Fruit fly (Drosophila melanogaster): ENCODE data around the gene CG12278.

CG12278 gene

dm6 chr3R:21043549-21044118 is at the start of gene CG12278:
TSS of gene CG12278 (plus strand) at chr3R:21044068.
- TF ChIP-seq kah (GFP tag; optimal IDR thresholded peaks at IDR 0.05) = peak; percentile 37
- TF ChIP-seq jumu (GFP tag; optimal IDR thresholded peaks at IDR 0.05) = no peak
- TF ChIP-seq CG11456 (GFP tag; IDR thresholded peaks at IDR 0.05) = no peak
- TF ChIP-seq HmgZ (tag; optimal IDR thresholded peaks at IDR 0.05) = no peak
- no peak for TF ChIP-seq Abd-B (GFP tag; optimal IDR thresholded peaks at IDR 0.05)
- no peak for TF ChIP-seq luna (GFP tag; optimal IDR thresholded peaks at IDR 0.05)
- TF ChIP-seq CG6654 (GFP tag; optimal IDR thresholded peaks at IDR 0.05) = no peak
- no peak for TF ChIP-seq CG17568 (GFP tag; optimal IDR thresholded peaks at IDR 0.05)
- TF ChIP-seq scrt (GFP tag; optimal IDR thresholded peaks at IDR 0.05) = peak; percentile 99
- no peak for TF ChIP-seq bigmax (GFP tag; optimal IDR thresholded peaks at IDR 0.05)
- TF ChIP-seq Lim3 (GFP tag; IDR thresholded peaks at IDR 0.05) = no peak

- TF ChIP-seq CG13894 (tag; optimal IDR thresholded peaks at IDR 0.05) (peak; percentile 50), Dref (GFP tag; IDR thresholded peaks at IDR 0.05) (0 out of 2 replicates have a peak, but pooled peaks have one; percentile 15), Ets65A (GFP tag) (peak; percentile 53), Mad (GFP tag; optimal IDR thresholded peaks at IDR 0.05) (no peak), scrt (GFP tag; optimal IDR thresholded peaks at IDR 0.05) (peak; percentile 51)
Measured at dm6 chr3R:20998319-20998718, 45.5 kb upstream of the CG12278 start.

- TF ChIP-seq CG34376 (GFP tag; optimal IDR thresholded peaks at IDR 0.05) = no peak
- TF ChIP-seq row (GFP tag; IDR thresholded peaks at IDR 0.05) = no peak
- no peak for TF ChIP-seq Hand (GFP tag; optimal IDR thresholded peaks at IDR 0.05)
- TF ChIP-seq CG4617 (GFP tag; optimal IDR thresholded peaks at IDR 0.05; ENCODE audit: borderline replicate concordance) = no peak
- TF ChIP-seq nerfin-2 (GFP tag; IDR thresholded peaks at IDR 0.05; ENCODE audit: partially characterized antibody) = no peak
- TF ChIP-seq ems (GFP tag; optimal IDR thresholded peaks at IDR 0.05) = no peak
- TF ChIP-seq rib (GFP tag; IDR thresholded peaks at IDR 0.05) = no peak
- no peak for TF ChIP-seq CG9727 (GFP tag; optimal IDR thresholded peaks at IDR 0.05)
- TF ChIP-seq tio (GFP tag; optimal IDR thresholded peaks at IDR 0.05) = no peak
- TF ChIP-seq CG6689 (GFP tag; IDR thresholded peaks at IDR 0.05) = no peak
- TF ChIP-seq CHES-1-like (GFP tag; optimal IDR thresholded peaks at IDR 0.05) = no peak
- TF ChIP-seq vnd (GFP tag; IDR thresholded peaks at IDR 0.05; ENCODE audit: partially characterized antibody) = no peak
- no peak for TF ChIP-seq dpn (GFP tag; optimal IDR thresholded peaks at IDR 0.05)
- no peak for TF ChIP-seq unpg (GFP tag; optimal IDR thresholded peaks at IDR 0.05)
- no peak for TF ChIP-seq CG11456 (GFP tag; IDR thresholded peaks at IDR 0.05)
- no peak for TF ChIP-seq fd3F (GFP tag; optimal IDR thresholded peaks at IDR 0.05)
- no peak for TF ChIP-seq dan (GFP tag; IDR thresholded peaks at IDR 0.05)
- TF ChIP-seq wor (GFP tag; IDR thresholded peaks at IDR 0.05) = no peak
- TF ChIP-seq zf30C (GFP tag; optimal IDR thresholded peaks at IDR 0.05) = no peak
- no peak for TF ChIP-seq CG31388 (GFP tag; optimal IDR thresholded peaks at IDR 0.05)
- TF ChIP-seq caup (GFP tag; optimal IDR thresholded peaks at IDR 0.05; ENCODE audit: severe bottlenecking) = peak; percentile 5
- TF ChIP-seq CG16779 (GFP tag; IDR thresholded peaks at IDR 0.05) = no peak
- TF ChIP-seq Nf-YB (GFP tag; optimal IDR thresholded peaks at IDR 0.05) = peak; percentile 5
- no peak for TF ChIP-seq CG11398 (GFP tag; optimal IDR thresholded peaks at IDR 0.05)
- TF ChIP-seq dm (GFP tag; optimal IDR thresholded peaks at IDR 0.05) = no peak
- TF ChIP-seq fd96Cb (tag; optimal IDR thresholded peaks at IDR 0.05) = no peak
- peak; percentile 10 for TF ChIP-seq dmrt11E (tag; optimal IDR thresholded peaks at IDR 0.05)
- TF ChIP-seq nmo (GFP tag; optimal IDR thresholded peaks at IDR 0.05) = no peak
- TF ChIP-seq Ets65A (GFP tag) = no peak
- TF ChIP-seq Rx (GFP tag; IDR thresholded peaks at IDR 0.05) = no peak
- peak; percentile 17 for TF ChIP-seq CG18599 (GFP tag; optimal IDR thresholded peaks at IDR 0.05)
- no peak for TF ChIP-seq lilli (GFP tag; optimal IDR thresholded peaks at IDR 0.05)
- no peak for TF ChIP-seq D (optimal IDR thresholded peaks at IDR 0.05)
- no peak for TF ChIP-seq D (GFP tag; optimal IDR thresholded peaks at IDR 0.05)
- TF ChIP-seq CTCF (GFP tag; optimal IDR thresholded peaks at IDR 0.05) = no peak
- TF ChIP-seq ken (GFP tag; IDR thresholded peaks at IDR 0.05) = no peak
Measured at dm6 chr3R:21001123-21001522, 42.7 kb upstream of the CG12278 start.
